Worm (Caenorhabditis elegans) whole organism, dauer: ENCODE measurements around the gene T24D5.2.

Source experiments
- unc-62 ChIP-seq: sonication (generic microtip); optimal IDR thresholded peaks from 2 replicates; lab custom pipeline; 2017; ENCODE audit warnings: missing biosample characterization, missing genetic modification reagents, missing genetic modification characterization

The T24D5.2 gene

DNA sequence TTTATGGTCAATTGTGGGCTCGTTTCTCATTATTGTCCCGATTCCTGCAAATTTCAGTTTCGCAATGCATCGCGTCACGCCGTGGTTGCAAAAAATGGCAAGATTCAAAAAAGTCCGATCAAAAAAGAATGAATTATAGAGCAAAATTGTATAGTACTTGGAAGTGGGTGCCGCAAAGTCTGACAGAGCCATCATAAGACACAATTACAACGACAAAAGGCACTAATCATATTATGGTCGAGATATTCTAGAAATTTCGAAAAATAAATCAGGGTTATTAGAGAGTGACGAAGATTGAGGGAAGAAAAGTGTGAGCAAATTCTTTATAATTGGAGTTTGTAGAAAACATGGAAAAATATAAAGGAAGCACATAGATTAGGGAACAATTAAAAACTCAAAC is 9.0 kb upstream of the T24D5.2 start:
- no peak for TF ChIP-seq unc-62 (GFP tag; lab: Kevin White, UChicago)

DNA sequence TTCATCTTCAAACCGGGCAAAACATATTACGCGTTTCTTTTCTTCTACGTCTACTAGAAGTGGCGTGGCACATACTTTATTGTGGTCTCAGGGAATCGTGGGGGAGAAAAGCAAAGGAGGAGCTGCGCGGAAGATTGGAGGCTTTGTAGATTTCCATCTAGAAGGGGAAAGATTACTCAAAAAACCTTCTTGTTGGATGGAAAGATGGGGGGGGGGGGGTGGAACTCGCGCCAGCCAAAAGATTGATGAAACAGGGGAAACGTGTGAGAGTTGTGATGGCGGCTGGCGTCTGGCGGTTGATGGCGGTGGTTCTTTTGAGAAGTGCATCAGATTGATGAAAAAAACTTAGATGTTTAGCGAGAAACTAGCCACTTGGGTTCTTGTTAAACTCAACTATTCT is 3.3 kb upstream of the T24D5.2 start:
- TF ChIP-seq unc-62 (GFP tag; lab: Kevin White, UChicago): no peak

DNA sequence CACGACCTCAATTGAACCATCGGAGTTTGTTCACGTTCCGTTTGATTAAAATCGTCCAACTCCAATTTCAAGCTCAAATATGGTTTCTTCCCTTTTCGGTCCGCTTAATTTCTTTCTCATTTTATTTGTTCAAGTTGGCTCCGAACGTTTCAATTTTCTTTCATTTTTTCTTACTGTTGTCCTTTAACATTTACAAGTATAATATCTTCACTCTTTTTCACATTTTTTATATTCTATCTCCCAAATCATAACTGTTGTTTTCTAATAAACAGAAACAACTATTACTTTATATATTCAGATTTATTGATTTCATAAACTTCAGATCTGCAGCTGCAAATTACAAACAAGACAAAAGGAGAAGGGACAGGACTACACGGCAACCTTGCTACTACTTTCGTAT is 2.8 kb downstream of the T24D5.2 start:
- no peak for TF ChIP-seq unc-62 (GFP tag; lab: Kevin White, UChicago)

DNA sequence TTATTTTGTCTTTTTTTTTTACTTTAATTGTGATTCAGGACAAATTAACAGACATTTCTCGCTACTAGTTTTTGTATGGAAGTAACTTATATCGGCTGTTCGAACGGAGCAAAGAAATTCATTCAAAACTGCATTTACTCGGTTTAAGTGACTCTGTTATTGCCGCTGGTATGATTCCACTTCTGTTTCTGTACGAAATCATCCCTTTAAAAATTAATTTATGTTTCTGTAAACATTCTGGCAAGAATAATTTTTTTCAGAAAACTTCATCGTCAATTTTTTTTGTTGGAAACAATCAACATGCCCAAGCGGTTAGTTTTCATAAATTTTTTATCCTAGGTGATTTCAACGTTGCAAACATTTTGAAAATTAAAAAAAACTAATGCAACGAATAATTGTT is 6.5 kb downstream of the T24D5.2 start, which contains the start of gene T24D5.3:
Gene T24D5.3 (plus strand): TSS at position 301 of the 400 bp plus-strand sequence.
- TF ChIP-seq unc-62 (GFP tag; lab: Kevin White, UChicago): no peak

DNA sequence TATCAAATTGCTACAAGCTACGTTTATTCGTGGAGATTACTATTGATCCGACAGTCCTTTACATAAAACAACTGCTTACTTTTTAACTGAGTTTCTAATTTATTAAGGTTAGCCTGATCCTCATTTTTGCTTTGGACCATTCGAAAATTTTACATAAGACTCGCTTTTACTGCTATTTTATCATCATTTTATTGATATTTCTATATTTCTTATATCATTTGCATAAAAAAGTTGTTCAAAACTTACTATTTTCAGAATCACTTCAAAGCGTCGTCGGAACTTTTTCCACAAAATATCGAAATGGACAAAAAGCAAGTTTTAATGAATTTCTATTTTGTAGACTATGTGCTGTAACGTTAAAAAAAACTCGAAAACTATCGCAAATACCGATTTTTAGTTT is 11.8 kb downstream of the T24D5.2 start, which contains the start of gene T24D5.1:
Gene T24D5.1 (plus strand): TSS at position 301 of the 400 bp plus-strand sequence.
- no peak for TF ChIP-seq unc-62 (GFP tag; lab: Kevin White, UChicago)

DNA sequence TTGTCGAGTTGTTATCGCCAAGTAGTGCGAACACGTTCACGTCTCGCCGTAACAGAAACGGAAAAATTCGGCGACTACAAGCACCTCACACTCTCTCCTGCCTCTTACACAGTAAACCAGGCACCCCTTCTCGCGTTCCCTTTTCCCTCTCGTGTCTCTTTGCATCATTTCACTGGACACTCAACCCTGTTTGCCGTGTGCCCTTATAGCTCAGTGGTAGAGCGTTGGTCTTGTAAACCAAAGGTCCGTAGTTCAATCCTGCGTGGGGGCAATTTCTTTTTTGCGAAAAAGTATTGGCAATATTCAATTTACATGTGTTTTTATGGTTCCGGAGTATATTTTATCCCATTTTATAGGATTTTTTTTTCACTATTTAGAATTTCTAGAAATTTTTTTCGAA is 22.7 kb downstream of the T24D5.2 start:
- TF ChIP-seq unc-62 (GFP tag; lab: Kevin White, UChicago): no peak

DNA sequence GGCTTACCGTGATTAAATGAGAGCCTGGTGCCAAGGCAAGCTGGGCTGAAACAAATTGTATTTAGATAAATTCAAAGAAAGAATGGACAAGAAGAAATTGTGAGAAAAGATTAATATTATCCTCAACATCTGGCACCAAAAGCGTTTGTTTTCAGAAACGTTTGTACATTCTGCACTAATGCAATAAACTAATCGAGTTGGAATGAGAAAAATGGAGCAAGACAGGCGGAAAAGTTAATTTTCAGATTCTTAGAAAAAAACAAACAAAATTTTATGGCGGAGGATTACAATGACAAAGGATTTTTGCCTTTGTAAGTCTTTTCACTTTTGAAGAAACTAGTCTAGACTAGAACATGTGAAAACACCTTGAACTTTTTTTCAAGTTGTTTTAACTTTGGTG is 34.6 kb downstream of the T24D5.2 start, which contains the start of gene npr-4:
Gene npr-4 (minus strand): TSS at position 52 of the 400 bp plus-strand sequence.
- no peak for TF ChIP-seq unc-62 (GFP tag; lab: Kevin White, UChicago)

DNA sequence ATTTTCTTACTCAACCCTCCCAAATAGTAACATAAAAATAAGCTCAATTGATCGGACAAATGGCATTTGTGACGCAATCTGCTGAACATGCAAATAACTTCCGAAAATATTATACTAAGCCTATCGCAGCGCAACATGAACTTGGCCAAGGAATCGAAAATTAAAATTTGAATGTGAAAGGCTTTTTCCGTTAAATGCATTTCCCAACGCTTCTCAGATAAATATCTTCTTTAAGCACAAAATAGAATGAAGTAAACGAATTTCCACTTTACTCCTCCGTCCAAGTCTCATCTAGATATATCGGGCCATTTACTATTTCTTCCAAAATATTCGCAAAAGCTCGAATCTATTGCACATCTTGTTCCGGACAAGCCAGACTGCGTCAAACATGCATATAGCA is 37.2 kb downstream of the T24D5.2 start:
- TF ChIP-seq unc-62 (GFP tag; lab: Kevin White, UChicago): no peak

DNA sequence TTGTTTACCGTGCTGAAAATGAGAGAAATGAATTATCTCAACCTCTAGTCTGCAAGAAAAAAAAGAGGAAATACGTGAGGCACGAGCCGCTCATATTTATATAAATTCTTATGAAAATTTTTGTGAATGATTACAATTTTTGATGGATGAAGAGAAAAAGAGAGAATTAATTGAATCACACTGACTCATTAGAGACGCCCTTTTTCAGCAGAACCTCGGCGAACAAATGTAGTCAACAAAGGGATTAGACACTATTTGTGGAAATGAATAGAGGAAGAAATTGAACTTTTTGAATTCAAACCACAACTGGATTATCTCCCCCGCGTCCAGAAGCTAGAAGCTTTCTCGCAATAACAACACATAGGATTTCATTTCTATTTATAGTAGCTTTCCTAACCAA is 39.4 kb downstream of the T24D5.2 start:
- no peak for TF ChIP-seq unc-62 (GFP tag; lab: Kevin White, UChicago)

DNA sequence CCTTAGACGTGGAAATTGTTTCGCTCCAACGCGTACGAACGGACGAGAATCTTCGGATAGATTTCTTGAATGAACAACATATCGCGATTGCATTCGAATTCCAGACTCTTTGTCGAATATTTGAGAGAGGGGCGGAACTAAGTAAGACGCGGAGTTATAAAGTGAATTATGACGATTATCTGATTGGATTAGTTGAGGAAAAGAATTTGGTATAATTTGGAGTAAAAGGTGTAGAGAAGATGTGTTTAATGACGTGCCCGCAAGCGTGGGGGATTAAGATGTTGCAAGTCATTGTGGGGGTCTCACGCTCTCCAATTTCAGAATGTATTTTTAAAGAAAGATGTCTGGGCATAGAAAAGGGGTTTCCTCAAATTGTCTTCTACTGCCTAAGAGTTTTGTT is 41.2 kb downstream of the T24D5.2 start:
- TF ChIP-seq unc-62 (GFP tag; lab: Kevin White, UChicago): no peak

DNA sequence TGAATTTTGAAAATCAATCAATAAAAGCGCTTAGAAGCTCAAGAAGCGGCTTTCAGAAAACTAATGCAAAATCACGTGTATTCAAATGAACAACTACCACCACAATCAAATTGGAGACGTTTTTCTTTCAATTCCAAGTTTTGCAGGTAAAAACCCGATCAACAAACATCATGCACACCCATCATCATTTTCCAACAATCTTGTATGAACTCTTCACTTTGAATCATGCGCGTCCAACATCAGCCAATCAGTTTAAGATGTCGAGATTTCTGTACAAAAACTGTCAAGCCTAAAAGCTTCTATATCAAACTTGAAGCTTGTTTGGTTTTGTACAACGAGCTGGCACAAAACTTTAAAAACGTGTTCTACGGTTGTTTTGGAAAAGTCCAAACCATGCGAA is 47.5 kb downstream of the T24D5.2 start:
- TF ChIP-seq unc-62 (GFP tag; lab: Kevin White, UChicago): no peak

DNA sequence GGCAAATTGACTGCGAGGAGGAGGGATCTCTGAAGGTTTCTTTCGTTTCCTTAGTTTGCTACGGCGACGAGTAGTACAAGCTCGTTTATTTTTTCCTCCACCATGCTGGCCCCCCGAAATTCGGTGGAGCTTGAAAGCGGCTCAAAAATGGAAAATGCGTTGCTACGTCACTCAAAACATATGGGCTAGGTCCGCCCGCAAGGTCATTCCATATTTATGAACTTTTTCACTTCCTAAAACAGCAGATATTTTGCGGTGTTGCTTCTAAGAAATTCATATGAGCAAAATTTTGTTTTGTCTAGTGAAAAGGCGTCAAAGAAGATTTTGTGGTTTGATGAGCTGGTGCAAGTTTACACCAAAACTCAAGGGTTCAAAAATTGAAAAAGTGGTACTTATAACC is 51.8 kb downstream of the T24D5.2 start:
- TF ChIP-seq unc-62 (GFP tag; lab: Kevin White, UChicago): no peak
